Worm (Caenorhabditis elegans) whole organism, young adult: ENCODE results near the gene rps-25.

ENCODE experiments used
- B0035.1 ChIP-seq: sonication (generic microtip); optimal IDR thresholded peaks from 2 replicates; lab custom pipeline; 2016; ENCODE audit warnings: missing genetic modification characterization, mild to moderate bottlenecking, missing compliant biosample characterization, missing genotype, missing genetic modification reagents
- B0261.1 ChIP-seq: sonication (generic microtip); optimal IDR thresholded peaks from 2 replicates; lab custom pipeline; 2016; ENCODE audit warnings: mild to moderate bottlenecking, missing genetic modification characterization, moderate library complexity, missing compliant biosample characterization
- B0336.3 ChIP-seq: fragments of 200-800 bp; sonication (Bioruptor generic); IDR thresholded peaks from 2 replicates; pipeline ENCODE4 v1.3.6; 2022; ENCODE audit warnings: missing genetic modification characterization, missing compliant biosample characterization
- F33H1.4 ChIP-seq: fragments of 200-800 bp; sonication (Bioruptor generic); IDR thresholded peaks from 2 replicates; pipeline ENCODE4 v1.3.6; 2022; ENCODE audit warnings: missing genetic modification reagents, missing genetic modification characterization, missing compliant biosample characterization
- F39B2.1 ChIP-seq: fragments of 200-800 bp; sonication (Bioruptor generic); IDR thresholded peaks from 2 replicates; pipeline ENCODE4 v1.3.6; 2022; ENCODE audit warnings: missing genetic modification reagents, missing genetic modification characterization, missing compliant biosample characterization
- ceh-58 ChIP-seq: fragments of 200-800 bp; sonication (Bioruptor generic); IDR thresholded peaks from 2 replicates; pipeline ENCODE4 v1.3.6; 2022; ENCODE audit warnings: missing genetic modification characterization, missing compliant biosample characterization
- ets-4 ChIP-seq: fragments of 200-800 bp; sonication (Bioruptor generic); optimal IDR thresholded peaks from 2 replicates; lab custom pipeline; 2018; ENCODE audit warnings: mild to moderate bottlenecking, missing genetic modification characterization, missing compliant biosample characterization
- rcor-1 ChIP-seq: fragments of 200-800 bp; sonication (Bioruptor generic); IDR thresholded peaks from 2 replicates; pipeline ENCODE4 v1.3.6; 2022; ENCODE audit warnings: missing genetic modification reagents, missing genetic modification characterization, missing compliant biosample characterization
- snpc-4 ChIP-seq, 5 experiments: fragments of 150-350 bp in 1 of 5; sonication (generic microtip) in 4 of 5; optimal IDR thresholded peaks; 2 replicates each; lab custom pipeline; 2014 to 2018; ENCODE audit warnings: missing genetic modification characterization in 5 of 5, missing biosample characterization in 3 of 5, antibody characterized with exemption in 2 of 5, mild to moderate bottlenecking in 2 of 5, missing compliant biosample characterization in 2 of 5, missing genotype in 2 of 5, moderate library complexity in 2 of 5, missing genetic modification reagents in 1 of 5
- unc-62 ChIP-seq: fragments of 150-350 bp; optimal IDR thresholded peaks from 2 replicates; lab custom pipeline; 2014; ENCODE audit warnings: missing biosample characterization, missing genetic modification reagents, missing genetic modification characterization

DNA sequence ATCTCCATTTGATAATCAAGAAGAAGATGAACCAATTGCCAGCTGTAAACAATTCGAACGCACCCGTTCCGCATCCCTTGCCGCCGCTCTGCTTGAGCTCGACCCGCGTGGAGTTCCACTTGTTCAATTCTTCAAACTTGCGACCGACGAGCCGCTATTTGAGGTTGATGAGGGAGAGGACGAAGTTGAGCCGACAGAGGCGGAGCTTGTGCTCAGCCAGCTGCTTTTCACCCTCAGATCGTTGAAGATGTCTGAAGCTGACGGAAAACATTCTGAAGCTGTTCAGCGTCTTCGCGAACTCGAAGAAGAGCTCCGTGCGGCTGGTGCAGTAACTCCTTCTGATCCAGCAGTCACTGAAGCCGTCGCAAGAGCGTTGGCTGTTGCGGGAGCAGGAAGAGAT, 38.4 kb upstream of the rps-25 start:
- TF ChIP-seq snpc-4 (GFP tag; optimal IDR thresholded peaks at IDR 0.05; lab: Kevin White, UChicago): no peak
- no peak for TF ChIP-seq snpc-4 (tag; optimal IDR thresholded peaks at IDR 0.05; lab: Kevin White, UChicago)
- TF ChIP-seq F39B2.1 (GFP tag; lab: Robert Waterston, UW): no peak
- no peak for TF ChIP-seq ceh-58 (GFP tag; lab: Robert Waterston, UW)
- TF ChIP-seq ets-4 (GFP tag; lab: Kevin White, UChicago): no peak
- no peak for TF ChIP-seq B0336.3
- no peak for TF ChIP-seq B0035.1
- TF ChIP-seq rcor-1 (GFP tag; lab: Robert Waterston, UW): no peak
- no peak for TF ChIP-seq B0261.1
- TF ChIP-seq unc-62 (GFP tag; lab: Kevin White, UChicago): no peak
- no peak for TF ChIP-seq F33H1.4 (GFP tag; lab: Robert Waterston, UW)
